Worm (Caenorhabditis elegans): ENCODE results near the gene srh-83.

The srh-83 gene

DNA sequence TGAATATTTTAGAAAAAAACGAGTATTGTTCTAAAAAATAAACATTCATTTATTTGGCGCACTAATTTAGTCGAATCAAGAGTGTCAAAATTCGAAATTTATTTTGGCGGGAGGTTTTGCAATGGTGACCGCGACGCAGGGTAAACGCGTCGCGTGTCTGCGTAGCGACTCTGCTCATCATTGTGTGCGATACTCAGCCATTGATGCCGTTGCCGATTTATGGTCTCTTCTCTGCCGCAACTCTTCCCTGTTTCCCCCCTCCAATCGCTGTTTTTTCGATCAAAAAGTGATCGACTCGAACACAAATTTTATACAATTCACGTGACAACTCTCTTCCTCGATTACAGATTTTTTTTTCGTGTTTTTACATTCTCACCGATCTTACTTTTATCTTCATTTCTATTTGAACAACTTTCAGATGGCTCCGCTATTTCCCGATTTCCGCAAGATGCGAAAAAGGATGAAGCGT, 32.2 kb downstream of the srh-83 start, which contains the start of gene F09G2.2 (continued):
- TF ChIP-seq F57A8.1 (GFP tag; optimal IDR thresholded peaks at IDR 0.05) (no peak), atf-7 (tag; optimal IDR thresholded peaks at IDR 0.05) (peak; percentile 14), ets-4 (GFP tag; optimal IDR thresholded peaks at IDR 0.05) (peak; percentile 42), mcd-1 (GFP tag; IDR thresholded peaks at IDR 0.05) (peak; percentile 85), gei-17 (GFP tag; optimal IDR thresholded peaks at IDR 0.05) (peak; percentile 42), madf-6 (GFP tag; IDR thresholded peaks at IDR 0.05) (peak; percentile 95), B0336.3 (GFP tag; IDR thresholded peaks at IDR 0.05) (peak; percentile 84), Y67H2A.10 (GFP tag; conservative IDR thresholded peaks at IDR 0.05) (peak; percentile 76; the same call in 1 of the 2 replicates), lin-40 (tag; optimal IDR thresholded peaks at IDR 0.05) (peak; percentile 86), hmg-1.2 (GFP tag; IDR thresholded peaks at IDR 0.05) (peak; percentile 99), dox-1 (GFP tag; IDR thresholded peaks at IDR 0.05) (peak; percentile 96), ztf-22 (GFP tag; optimal IDR thresholded peaks at IDR 0.05) (peak; percentile 2), rcor-1 (GFP tag; IDR thresholded peaks at IDR 0.05) (peak; percentile 93), mes-4 (tag; optimal IDR thresholded peaks at IDR 0.05) (no peak), ztf-25 (GFP tag; IDR thresholded peaks at IDR 0.05) (0 out of 2 replicates have a peak, but pooled peaks have one; percentile 40), ekl-4 (GFP tag; IDR thresholded peaks at IDR 0.05) (peak; percentile 96), Y53F4B.3 (GFP tag; IDR thresholded peaks at IDR 0.05) (0 out of 2 replicates have a peak, but pooled peaks have one; percentile 10), F55B11.4 (tag; optimal IDR thresholded peaks at IDR 0.05; ENCODE audit: borderline replicate concordance, insufficient read depth) (no peak), madf-3 (GFP tag; IDR thresholded peaks at IDR 0.05) (peak; percentile 100), snpc-4 (GFP tag; optimal IDR thresholded peaks at IDR 0.05) (no peak), snpc-4 (tag; optimal IDR thresholded peaks at IDR 0.05) (peak; percentile 34 to 78 (median 70)), Y95B8A.8 (GFP tag; IDR thresholded peaks at IDR 0.05) (peak; percentile 84), hlh-12 (tag; optimal IDR thresholded peaks at IDR 0.05) (no peak), dpff-1 (tag; optimal IDR thresholded peaks at IDR 0.05) (no peak), ceh-100 (GFP tag; IDR thresholded peaks at IDR 0.05) (peak; percentile 71), rec-8 (tag; optimal IDR thresholded peaks at IDR 0.05) (no peak), madf-10 (tag; optimal IDR thresholded peaks at IDR 0.05) (peak; percentile 78), xnd-1 (tag; optimal IDR thresholded peaks at IDR 0.05) (peak; percentile 77), F10E7.11 (tag; optimal IDR thresholded peaks at IDR 0.05) (no peak), akir-1 (GFP tag; optimal IDR thresholded peaks at IDR 0.05) (no peak), repo-1 (tag; optimal IDR thresholded peaks at IDR 0.05) (no peak), ccch-3 (GFP tag; optimal IDR thresholded peaks at IDR 0.05) (no peak), egrh-3 (GFP tag; IDR thresholded peaks at IDR 0.05) (peak; percentile 58), B0035.1 (tag; optimal IDR thresholded peaks at IDR 0.05) (peak; percentile 0), B0261.1 (tag; optimal IDR thresholded peaks at IDR 0.05) (no peak), somi-1 (GFP tag; optimal IDR thresholded peaks at IDR 0.05) (peak; percentile 44), zim-3 (tag; optimal IDR thresholded peaks at IDR 0.05) (no peak), K11D2.4 (GFP tag; IDR thresholded peaks at IDR 0.05) (peak; percentile 72), snpc-1.1 (tag; optimal IDR thresholded peaks at IDR 0.05; ENCODE audit: insufficient read depth) (peak; percentile 56), sea-2 (GFP tag; IDR thresholded peaks at IDR 0.05) (no peak), B0019.2 (GFP tag; conservative IDR thresholded peaks at IDR 0.05) (0 out of 2 replicates have a peak, but pooled peaks have one; percentile 53), lsl-1 (GFP tag; optimal IDR thresholded peaks at IDR 0.05) (peak; percentile 80), ztf-26 (tag; optimal IDR thresholded peaks at IDR 0.05) (peak; percentile 85), lin-35 (GFP tag; optimal IDR thresholded peaks at IDR 0.05) (peak; percentile 3 to 93 (median 10)), hmg-20 (GFP tag; IDR thresholded peaks at IDR 0.05) (0 out of 2 replicates have a peak, but pooled peaks have one; percentile 48), pha-4 (tag; optimal IDR thresholded peaks at IDR 0.05) (peak; percentile 84), unc-130 (GFP tag; optimal IDR thresholded peaks at IDR 0.05) (peak; percentile 32), ZK185.1 (tag; optimal IDR thresholded peaks at IDR 0.05; ENCODE audit: poor library complexity, severe bottlenecking) (peak; percentile 68)

Measured in whole organism, young adult.